Worm (Caenorhabditis elegans) whole organism, young adult: Measurements from ENCODE around the gene D2007.2.

Source experiments
- Y67H2A.10 ChIP-seq: fragments of 200-800 bp; sonication (Bioruptor generic); conservative IDR thresholded peaks from 2 replicates; pipeline ENCODE4 v1.3.6; 2022; ENCODE audit warnings: missing genetic modification reagents, missing genetic modification characterization, missing compliant biosample characterization
- dpl-1 ChIP-seq: fragments of 150-350 bp; optimal IDR thresholded peaks from 2 replicates; lab custom pipeline; 2014; ENCODE audit warnings: missing biosample characterization, missing genetic modification reagents, missing genetic modification characterization
- pha-4 ChIP-seq: fragments of 150-350 bp; sonication (generic microtip); optimal IDR thresholded peaks from 2 replicates; lab custom pipeline; 2014; ENCODE audit warnings: missing biosample characterization, missing genetic modification reagents, missing genetic modification characterization

- TF ChIP-seq dpl-1 (GFP tag; lab: Kevin White, UChicago) (no peak), pha-4 (tag; lab: Kevin White, UChicago) (no peak), Y67H2A.10 (GFP tag; lab: Robert Waterston, UW) (no peak)
These were observed 6.5 kb upstream of the D2007.2 start for ce11 chrIII:8142217-8142616.
